Worm (Caenorhabditis elegans) whole organism, L2 larva: ENCODE measurements around the gene nhr-115.
"Not testable (repeated sequence)": the region's sequence is repeated elsewhere in the genome, so short reads cannot be mapped to it uniquely, and the experiment has no call there.

Experiments
- C34F6.9 ChIP-seq: fragments of 150-350 bp; optimal IDR thresholded peaks from 2 replicates; lab custom pipeline; 2014; ENCODE audit warnings: missing biosample characterization, missing genetic modification characterization
- F13H6.1 ChIP-seq: sonication (generic microtip); optimal IDR thresholded peaks from 2 replicates; lab custom pipeline; 2016; ENCODE audit warnings: missing genetic modification characterization, missing compliant biosample characterization
- Y55F3AM.14 ChIP-seq: fragments of 200-800 bp; sonication (Bioruptor generic); optimal IDR thresholded peaks from 2 replicates; lab custom pipeline; 2018; ENCODE audit warnings: mild to moderate bottlenecking, missing genetic modification characterization, missing compliant biosample characterization
- ZK546.5 ChIP-seq: sonication (generic microtip); optimal IDR thresholded peaks from 2 replicates; lab custom pipeline; 2017; ENCODE audit warnings: missing biosample characterization, missing genetic modification characterization
- alr-1 ChIP-seq: fragments of 150-350 bp; optimal IDR thresholded peaks from 2 replicates; lab custom pipeline; 2014; ENCODE audit warnings: missing biosample characterization, missing genetic modification characterization
- ama-1 ChIP-seq: fragments of 150-350 bp; optimal IDR thresholded peaks from 2 replicates; lab custom pipeline; 2018; ENCODE audit warnings: inconsistent platforms
- blmp-1 ChIP-seq: sonication (generic microtip); optimal IDR thresholded peaks from 2 replicates; lab custom pipeline; 2017; ENCODE audit warnings: missing genetic modification characterization, mild to moderate bottlenecking, missing compliant biosample characterization, antibody characterized with exemption, moderate library complexity; ENCODE audit not compliant: insufficient read depth
- ceh-16 ChIP-seq: fragments of 150-350 bp; optimal IDR thresholded peaks from 2 replicates; lab custom pipeline; 2014; ENCODE audit warnings: missing biosample characterization, missing genetic modification characterization
- ceh-82 ChIP-seq: fragments of 150-350 bp; optimal IDR thresholded peaks from 2 replicates; lab custom pipeline; 2014; ENCODE audit warnings: missing biosample characterization, missing genetic modification characterization
- dmd-4 ChIP-seq: sonication (generic microtip); optimal IDR thresholded peaks from 2 replicates; lab custom pipeline; 2017; ENCODE audit warnings: missing biosample characterization, missing genetic modification characterization
- egl-27 ChIP-seq: sonication (generic microtip); optimal IDR thresholded peaks from 3 replicates; lab custom pipeline; 2017; ENCODE audit warnings: missing biosample characterization, missing genetic modification reagents, missing genetic modification characterization
- fos-1 ChIP-seq: fragments of 150-350 bp; optimal IDR thresholded peaks from 2 replicates; lab custom pipeline; 2014; ENCODE audit warnings: missing biosample characterization, missing genetic modification characterization
- gmeb-1 ChIP-seq: fragments of 150-350 bp; optimal IDR thresholded peaks from 2 replicates; lab custom pipeline; 2014; ENCODE audit warnings: missing biosample characterization, missing genetic modification characterization
- lin-11 ChIP-seq: fragments of 150-350 bp; sonication (generic microtip); optimal IDR thresholded peaks from 2 replicates; lab custom pipeline; 2014; ENCODE audit warnings: missing biosample characterization, missing genetic modification characterization, inconsistent platforms, mixed read lengths
- lin-13 ChIP-seq: fragments of 150-350 bp; optimal IDR thresholded peaks from 2 replicates; lab custom pipeline; 2014; ENCODE audit warnings: missing biosample characterization, missing genetic modification reagents, missing genetic modification characterization
- lsy-2 ChIP-seq, 2 experiments: fragments of 150-350 bp in 1 of 2; sonication (generic microtip) in 1 of 2; optimal IDR thresholded peaks; 2 replicates each; lab custom pipeline; 2014 to 2017; ENCODE audit warnings: missing biosample characterization in 2 of 2, missing genetic modification characterization in 2 of 2
- mab-5 ChIP-seq: fragments of 150-350 bp; optimal IDR thresholded peaks from 2 replicates; lab custom pipeline; 2014; ENCODE audit warnings: missing biosample characterization, missing genetic modification characterization
- mbf-1 ChIP-seq: sonication (generic microtip); optimal IDR thresholded peaks from 2 replicates; lab custom pipeline; 2017; ENCODE audit warnings: missing biosample characterization, missing genetic modification characterization
- mdl-1 ChIP-seq, 2 experiments: fragments of 150-350 bp in 1 of 2; sonication (generic microtip) in 1 of 2; optimal IDR thresholded peaks; 2 replicates each; lab custom pipeline; 2017; ENCODE audit warnings: missing biosample characterization in 2 of 2, missing genetic modification characterization in 2 of 2
- nhr-10 ChIP-seq: sonication (generic microtip); optimal IDR thresholded peaks from 2 replicates; lab custom pipeline; 2017; ENCODE audit warnings: missing biosample characterization, missing genetic modification characterization
- nhr-11 ChIP-seq: fragments of 150-350 bp; optimal IDR thresholded peaks from 2 replicates; lab custom pipeline; 2014; ENCODE audit warnings: missing biosample characterization, missing genetic modification characterization
- nhr-21 ChIP-seq: fragments of 150-350 bp; optimal IDR thresholded peaks from 2 replicates; lab custom pipeline; 2014; ENCODE audit warnings: missing biosample characterization, missing genetic modification characterization
- nhr-237 ChIP-seq: fragments of 150-350 bp; optimal IDR thresholded peaks from 2 replicates; lab custom pipeline; 2014; ENCODE audit warnings: missing biosample characterization, missing genetic modification characterization
- nhr-77 ChIP-seq: fragments of 150-350 bp; optimal IDR thresholded peaks from 2 replicates; lab custom pipeline; 2014; ENCODE audit warnings: missing biosample characterization, missing genetic modification characterization
- skn-1 ChIP-seq: sonication (generic microtip); optimal IDR thresholded peaks from 2 replicates; lab custom pipeline; 2017; ENCODE audit warnings: missing biosample characterization, missing genetic modification characterization
- sma-3 ChIP-seq: sonication (generic microtip); optimal IDR thresholded peaks from 2 replicates; lab custom pipeline; 2016; ENCODE audit warnings: missing genetic modification reagents, missing genetic modification characterization, missing compliant biosample characterization
- sma-9 ChIP-seq, 2 experiments: fragments of 150-350 bp in 1 of 2; sonication (generic microtip) in 1 of 2; optimal IDR thresholded peaks; 2 replicates each; lab custom pipeline; 2014 to 2016; ENCODE audit warnings: missing genetic modification characterization in 2 of 2, mild to moderate bottlenecking in 1 of 2, missing biosample characterization in 1 of 2, missing compliant biosample characterization in 1 of 2, missing genetic modification reagents in 1 of 2, moderate library complexity in 1 of 2
- snpc-4 ChIP-seq: fragments of 150-350 bp; optimal IDR thresholded peaks from 2 replicates; lab custom pipeline; 2014; ENCODE audit warnings: missing biosample characterization, missing genetic modification characterization
- unc-39 ChIP-seq: fragments of 150-350 bp; optimal IDR thresholded peaks from 2 replicates; lab custom pipeline; 2014; ENCODE audit warnings: missing biosample characterization, missing genetic modification characterization
- ztf-1 ChIP-seq: fragments of 200-800 bp; sonication (Bioruptor generic); conservative IDR thresholded peaks from 2 replicates; pipeline ENCODE4 v1.3.6; 2022; ENCODE audit warnings: missing genetic modification characterization, missing compliant biosample characterization

Gene nhr-115

DNA sequence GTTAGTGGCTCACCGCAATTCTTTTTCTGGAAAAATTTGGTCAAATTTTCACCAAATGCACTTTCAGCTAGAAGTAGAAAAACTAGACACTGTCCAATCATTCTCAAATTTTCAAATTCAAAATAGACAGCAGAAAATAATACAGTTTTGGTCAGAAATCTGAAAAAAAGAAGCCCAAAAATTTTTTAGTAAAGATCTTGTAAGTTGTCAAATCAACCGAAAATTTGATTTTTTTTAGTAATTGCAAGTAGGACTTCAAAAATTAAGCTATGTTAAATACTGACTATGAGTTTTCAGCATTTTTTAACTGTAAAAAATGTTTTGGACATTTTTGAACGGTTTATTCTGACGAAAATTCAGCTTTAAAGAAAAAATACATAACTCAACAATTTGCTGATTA, 8.6 kb downstream of the nhr-115 start, which contains the start of gene Y19D10B.8:
Gene Y19D10B.8, minus strand, starts transcription at position 101 of the 400 bp plus-strand sequence.
- no peak for TF ChIP-seq mdl-1 (tag; optimal IDR thresholded peaks at IDR 0.05; lab: Kevin White, UChicago)
- TF ChIP-seq lsy-2 (tag; optimal IDR thresholded peaks at IDR 0.05; lab: Kevin White, UChicago): no peak
- TF ChIP-seq nhr-237 (tag; lab: Kevin White, UChicago): no peak
- TF ChIP-seq mbf-1 (tag; lab: Kevin White, UChicago): no peak
- TF ChIP-seq ztf-1 (GFP tag; lab: Robert Waterston, UW): no peak
- TF ChIP-seq skn-1 (tag; lab: Kevin White, UChicago): no peak
- no peak for TF ChIP-seq blmp-1 (tag; lab: Kevin White, UChicago)
- no peak for TF ChIP-seq F13H6.1
- TF ChIP-seq ama-1: no peak
- TF ChIP-seq lin-11 (tag; lab: Kevin White, UChicago): no peak
- no peak for TF ChIP-seq egl-27
- TF ChIP-seq Y55F3AM.14: no peak
- no peak for TF ChIP-seq fos-1 (tag; lab: Kevin White, UChicago)
- no peak for TF ChIP-seq nhr-11
- no peak for TF ChIP-seq dmd-4 (tag; lab: Kevin White, UChicago)
- TF ChIP-seq gmeb-1 (tag; lab: Kevin White, UChicago): no peak
- no peak for TF ChIP-seq mab-5 (tag; lab: Kevin White, UChicago)
- TF ChIP-seq sma-3: no peak
- TF ChIP-seq alr-1 (tag; lab: Kevin White, UChicago): no peak

DNA sequence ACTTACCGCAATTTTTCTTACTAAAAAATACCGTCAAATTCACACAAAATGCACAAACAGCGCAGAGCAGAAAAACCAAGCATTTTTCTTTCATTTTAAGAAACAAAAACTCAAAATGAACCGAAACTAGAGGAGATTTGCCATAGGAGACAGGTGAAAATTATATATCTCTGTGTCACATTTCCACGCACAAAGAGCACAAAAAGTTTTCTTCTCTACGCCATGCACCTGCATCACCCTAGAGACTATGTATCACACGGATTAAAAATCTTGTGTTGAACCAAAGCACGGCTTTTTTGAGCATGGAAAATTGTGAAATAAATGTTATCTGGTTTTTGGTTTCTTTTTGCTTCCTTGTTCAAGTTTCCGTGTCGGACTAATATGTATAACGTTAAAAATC, 11.4 kb downstream of the nhr-115 start, which contains the start of gene irld-15:
Gene irld-15, minus strand, starts transcription at position 101 of the 400 bp plus-strand sequence.
- TF ChIP-seq lin-13 (GFP tag; lab: Kevin White, UChicago) (no peak), nhr-21 (tag; lab: Kevin White, UChicago) (no peak), dmd-4 (tag; lab: Kevin White, UChicago) (no peak), gmeb-1 (tag; lab: Kevin White, UChicago) (no peak), mdl-1 (tag; optimal IDR thresholded peaks at IDR 0.05; lab: Kevin White, UChicago) (no peak), ceh-82 (no peak), nhr-10 (tag; lab: Kevin White, UChicago) (no peak), snpc-4 (no peak)
- TF ChIP-seq, all 48 proteins: peak for 0

DNA sequence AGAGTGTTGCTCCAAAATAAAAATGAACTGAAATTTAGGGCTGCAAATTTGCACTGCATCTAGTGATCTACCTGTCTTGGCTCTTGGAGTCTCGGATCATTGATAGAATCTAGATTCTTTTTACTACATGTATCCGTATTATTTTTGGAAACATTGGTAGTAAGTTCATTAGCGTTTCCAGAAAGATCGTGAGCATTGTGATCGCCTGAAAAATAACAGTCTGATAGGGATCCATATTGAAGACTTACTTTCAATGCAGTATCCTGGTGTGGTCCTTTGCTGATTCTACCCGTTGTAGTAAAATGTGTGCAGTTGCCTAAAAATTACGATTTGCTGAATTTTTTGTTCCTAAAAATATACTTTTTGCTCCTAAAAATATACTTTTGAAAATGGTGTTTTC, 14.0 kb downstream of the nhr-115 start:
- no peak for TF ChIP-seq C34F6.9
- no peak for TF ChIP-seq skn-1 (tag; lab: Kevin White, UChicago)
- no peak for TF ChIP-seq Y55F3AM.14
- TF ChIP-seq nhr-77 (tag; lab: Kevin White, UChicago): no peak

DNA sequence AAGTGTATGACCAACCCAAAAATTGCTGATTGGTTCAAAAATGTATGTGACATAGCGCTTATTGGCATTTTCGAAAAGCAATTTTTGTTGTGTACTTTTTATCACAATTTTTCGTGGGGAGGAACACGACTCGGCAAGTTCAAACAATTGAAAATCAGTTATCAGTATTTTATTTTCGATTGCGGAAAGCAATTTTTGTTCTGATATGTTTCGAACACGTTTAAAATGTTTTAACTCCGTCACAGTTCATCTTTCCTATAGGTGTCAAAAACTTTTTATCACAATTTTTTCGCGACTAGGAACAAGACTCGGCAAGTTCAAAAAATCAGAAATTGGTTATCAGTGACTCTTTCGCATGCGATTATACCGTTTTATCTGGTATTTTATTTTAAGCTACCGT, 15.9 kb downstream of the nhr-115 start:
- TF ChIP-seq ZK546.5 (tag; lab: Kevin White, UChicago) (no peak), sma-9 (GFP tag; optimal IDR thresholded peaks at IDR 0.05; lab: Kevin White, UChicago) (peak; percentile 32), sma-9 (tag; optimal IDR thresholded peaks at IDR 0.05; lab: Kevin White, UChicago) (no peak), ceh-16 (no peak), lin-11 (tag; lab: Kevin White, UChicago) (no peak), sma-3 (no peak), snpc-4 (no peak), fos-1 (tag; lab: Kevin White, UChicago) (peak; percentile 89)

DNA sequence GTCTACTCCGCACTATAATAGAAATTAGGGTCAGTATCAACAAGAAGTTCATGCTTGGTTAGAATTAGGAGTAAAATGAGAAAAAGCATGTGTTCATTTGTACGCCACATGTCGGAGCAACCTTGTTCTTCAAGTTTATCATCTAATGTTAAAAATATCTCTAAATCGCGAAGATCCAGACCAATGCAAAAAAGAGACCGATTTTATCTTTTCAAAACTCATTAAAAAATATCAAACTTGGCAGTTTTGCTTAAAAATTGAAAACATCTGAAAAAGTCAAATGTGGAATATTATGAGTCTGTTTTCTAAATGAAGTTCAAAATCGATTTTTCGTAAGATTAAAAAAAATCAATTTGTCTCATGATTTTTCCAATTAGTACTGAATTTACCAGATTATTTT, 28.7 kb downstream of the nhr-115 start, which contains the start of gene Y19D10B.6:
Gene Y19D10B.6, minus strand, starts transcription at position 101 of the 400 bp plus-strand sequence.
- not testable (repeated sequence) for TF ChIP-seq ceh-16; ama-1; lin-11 (tag; lab: Kevin White, UChicago)

DNA sequence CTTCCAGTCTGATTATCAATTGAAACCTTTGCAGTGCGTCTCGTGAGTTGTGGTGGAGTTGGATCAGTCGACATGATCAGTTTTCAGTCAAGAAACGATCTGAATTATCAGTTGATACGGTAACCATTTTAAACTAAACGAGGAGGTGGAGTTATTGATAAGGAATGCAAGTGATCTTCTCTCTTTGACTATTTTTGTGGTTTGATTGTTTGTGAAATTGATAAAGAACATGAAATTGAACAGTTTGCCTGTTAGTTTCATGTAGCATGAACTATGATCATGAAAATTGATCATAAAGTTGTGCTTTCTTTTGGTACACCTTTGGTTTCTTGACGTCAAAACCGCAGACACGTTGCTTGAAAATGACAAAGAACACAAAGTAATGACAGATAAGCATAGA, 30.1 kb downstream of the nhr-115 start, which contains the start of gene pud-1.2:
Gene pud-1.2, minus strand, starts transcription at position 101 of the 400 bp plus-strand sequence.
- TF ChIP-seq unc-39; lsy-2 (tag; optimal IDR thresholded peaks at IDR 0.05; lab: Kevin White, UChicago); ztf-1 (GFP tag; lab: Robert Waterston, UW): not testable (repeated sequence)
